Worm (Caenorhabditis elegans) whole organism, dauer: ENCODE measurements around the gene cpg-7.
"Not testable (repeated sequence)": the region's sequence is repeated elsewhere in the genome, so short reads cannot be mapped to it uniquely, and the experiment has no call there.

ENCODE experiments used
- unc-62 ChIP-seq: sonication (generic microtip); optimal IDR thresholded peaks from 2 replicates; lab custom pipeline; 2017; ENCODE audit warnings: missing biosample characterization, missing genetic modification reagents, missing genetic modification characterization

The cpg-7 gene

ce11 chrII:14109184-14109664 is at the start of gene cpg-7:
TSS of gene cpg-7 (minus strand) at chrII:14109234.
- TF ChIP-seq unc-62 (GFP tag; lab: Kevin White, UChicago): no peak

DNA sequence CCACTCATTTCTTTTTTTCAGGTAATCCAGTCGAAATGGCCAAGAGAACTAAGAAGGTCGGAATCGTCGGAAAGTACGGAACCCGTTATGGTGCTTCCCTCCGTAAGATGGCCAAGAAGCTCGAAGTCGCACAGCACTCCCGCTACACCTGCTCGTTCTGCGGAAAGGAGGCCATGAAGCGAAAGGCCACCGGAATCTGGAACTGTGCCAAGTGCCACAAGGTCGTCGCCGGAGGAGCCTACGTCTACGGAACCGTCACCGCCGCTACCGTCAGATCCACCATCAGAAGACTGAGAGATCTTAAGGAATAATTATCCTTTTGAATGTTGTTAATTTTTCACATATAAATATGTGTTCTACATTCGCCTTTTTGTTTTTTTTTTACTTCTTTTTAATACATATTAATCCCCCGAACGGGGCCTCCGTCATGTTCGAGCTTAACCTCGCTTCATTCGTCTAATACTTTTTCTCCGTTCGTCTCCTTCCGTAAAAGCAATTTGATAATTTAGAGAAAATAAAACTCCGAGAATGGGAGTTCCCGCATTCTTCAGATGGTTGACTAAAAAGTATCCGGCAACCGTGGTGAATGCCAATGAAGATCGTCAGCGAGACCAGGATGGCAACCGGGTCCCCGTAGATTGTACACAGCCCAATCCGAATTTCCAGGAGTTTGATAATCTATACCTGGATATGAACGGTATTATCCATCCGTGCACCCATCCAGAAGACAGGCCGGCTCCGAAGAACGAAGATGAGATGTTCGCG is 46.4 kb upstream of the cpg-7 start, which contains the start of the genes rpl-43 and xrn-2:
TSS of gene rpl-43 (plus strand) at position 36 of the 765 bp plus-strand sequence.
TSS of gene xrn-2 (plus strand) at position 510 of the 765 bp plus-strand sequence.
- no peak for TF ChIP-seq unc-62 (GFP tag; lab: Kevin White, UChicago)

ce11 chrII:14154357-14154756 is 45.3 kb upstream of the cpg-7 start, which contains the start of gene Y48B6A.1:
TSS of gene Y48B6A.1 (minus strand) at chrII:14154373.
- TF ChIP-seq unc-62 (GFP tag; lab: Kevin White, UChicago): no peak

DNA sequence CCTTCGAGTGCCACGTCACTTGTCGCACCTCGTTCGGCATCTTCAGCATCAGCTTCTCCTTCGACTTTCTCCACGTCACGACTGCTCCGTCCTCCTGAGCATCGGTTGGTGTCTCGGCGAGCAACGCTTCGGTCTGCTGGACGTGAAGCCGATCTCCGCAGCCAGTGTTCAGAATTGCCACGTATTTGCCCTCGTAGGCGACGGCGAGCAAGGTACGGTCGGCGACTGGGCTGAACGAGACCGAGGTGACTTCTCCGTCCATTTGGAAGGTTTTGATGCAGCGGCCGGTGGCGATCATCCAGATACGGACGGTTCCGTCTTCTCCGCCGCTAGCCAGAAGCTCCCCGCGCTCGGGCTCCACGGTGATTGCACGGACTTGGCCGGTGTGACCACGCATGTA is 43.2 kb upstream of the cpg-7 start:
- TF ChIP-seq unc-62 (GFP tag; lab: Kevin White, UChicago): no peak

DNA sequence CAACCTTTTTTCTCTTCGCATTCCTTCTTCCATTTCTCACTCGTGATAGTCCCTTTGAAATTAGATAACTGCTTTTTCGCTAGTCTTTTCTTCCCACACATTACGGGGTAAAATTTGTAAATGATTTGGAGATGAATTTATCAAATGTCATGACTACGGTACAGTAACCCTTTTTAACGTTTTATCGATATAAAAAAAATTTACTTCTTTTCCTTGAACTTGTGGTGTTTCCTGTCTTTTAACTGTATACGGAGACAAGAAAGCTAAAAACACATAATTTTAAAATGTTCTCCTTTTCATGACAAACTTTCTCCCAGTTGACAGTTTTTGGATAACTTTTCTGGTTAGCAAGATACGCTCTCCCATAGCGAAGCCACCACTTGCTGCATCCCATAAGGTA is 41.0 kb upstream of the cpg-7 start, which contains the start of gene W03H9.1:
TSS of gene W03H9.1 (minus strand) at position 101 of the 400 bp plus-strand sequence.
- TF ChIP-seq unc-62 (GFP tag; lab: Kevin White, UChicago): no peak

- TF ChIP-seq unc-62 (GFP tag; lab: Kevin White, UChicago): no peak
Measured at ce11 chrII:14143838-14144268, 34.8 kb upstream of the cpg-7 start, which contains the start of gene W03H9.2. TSS of gene W03H9.2 (minus strand) at chrII:14143869.

- TF ChIP-seq unc-62 (GFP tag; lab: Kevin White, UChicago): not testable (repeated sequence)
Measured at ce11 chrII:14142098-14142554, 33.1 kb upstream of the cpg-7 start, which contains the start of gene cacn-1. TSS of gene cacn-1 (minus strand) at chrII:14142148.

ce11 chrII:14138849-14139419 is 29.9 kb upstream of the cpg-7 start:
- no peak for TF ChIP-seq unc-62 (GFP tag; lab: Kevin White, UChicago)

- TF ChIP-seq unc-62 (GFP tag; lab: Kevin White, UChicago): no peak
Measured at ce11 chrII:14137538-14137937, 28.5 kb upstream of the cpg-7 start, which contains the start of gene K09E4.1. TSS of gene K09E4.1 (plus strand) at chrII:14137838.

DNA sequence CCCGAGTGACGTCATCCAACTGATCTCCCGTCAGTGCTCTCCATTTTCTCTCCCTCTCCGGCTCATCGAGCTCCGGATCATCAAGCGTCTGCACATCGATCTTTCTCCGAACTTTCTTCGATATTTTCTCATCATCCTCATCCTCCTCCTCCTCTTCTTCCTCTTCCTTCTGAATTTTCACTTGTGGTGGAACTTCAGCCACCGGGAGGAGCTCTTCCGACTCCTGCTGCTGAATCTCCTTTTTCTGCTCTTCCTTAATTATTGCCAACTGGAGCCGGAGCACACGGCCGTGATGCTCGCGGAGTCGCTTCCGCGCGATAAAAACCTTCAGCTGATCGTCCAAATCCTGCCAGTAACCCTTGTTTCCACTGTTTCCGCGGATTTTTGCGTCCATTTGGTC is 27.3 kb upstream of the cpg-7 start:
- TF ChIP-seq unc-62 (GFP tag; lab: Kevin White, UChicago): no peak

ce11 chrII:14132733-14133132 is 23.7 kb upstream of the cpg-7 start, which contains the start of gene algn-3:
TSS of gene algn-3 (minus strand) at chrII:14132833.
- TF ChIP-seq unc-62 (GFP tag; lab: Kevin White, UChicago): no peak

DNA sequence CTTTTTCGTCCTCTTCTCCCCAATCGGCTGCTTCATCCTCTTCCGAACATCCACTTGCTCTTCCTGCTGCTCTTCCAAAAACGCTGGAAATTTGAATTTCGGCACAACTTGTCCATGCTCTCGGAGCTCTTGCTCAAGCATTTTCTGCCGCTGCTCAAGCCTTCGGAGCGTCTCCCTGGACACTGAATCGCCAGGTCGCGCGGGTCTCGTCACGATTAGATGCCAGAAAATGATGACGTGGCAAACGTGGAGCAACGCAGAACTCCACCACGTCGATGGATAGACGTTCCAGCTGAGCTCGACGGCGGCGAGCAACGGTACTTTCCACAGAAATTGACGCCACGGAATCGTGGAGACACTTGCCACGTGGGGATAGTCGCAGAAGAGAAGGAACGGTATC is 20.2 kb upstream of the cpg-7 start:
- TF ChIP-seq unc-62 (GFP tag; lab: Kevin White, UChicago): no peak

DNA sequence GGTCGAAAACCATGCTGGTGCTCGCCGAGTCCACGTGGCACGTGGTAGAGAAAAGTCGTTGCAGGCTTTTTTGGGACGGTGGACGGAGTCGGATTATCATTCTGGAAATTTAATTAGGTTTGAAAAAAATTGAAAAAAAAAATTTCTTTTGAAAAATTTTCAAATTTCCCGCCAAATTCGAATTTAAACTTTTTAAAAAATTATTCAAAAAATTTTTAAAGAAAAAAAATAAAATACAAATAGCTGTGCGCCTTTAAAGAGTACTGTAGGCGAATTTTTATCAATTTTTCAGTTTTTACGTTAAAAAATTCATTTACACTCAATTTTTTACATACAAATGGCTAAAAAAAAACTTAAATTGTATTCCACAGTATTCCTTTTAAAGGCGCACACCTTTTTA is 17.8 kb upstream of the cpg-7 start, which contains the start of gene K09E4.3:
TSS of gene K09E4.3 (minus strand) at position 101 of the 400 bp plus-strand sequence.
- TF ChIP-seq unc-62 (GFP tag; lab: Kevin White, UChicago): no peak

ce11 chrII:14122065-14122464 is 13.0 kb upstream of the cpg-7 start, which contains the start of gene K09E4.4:
TSS of gene K09E4.4 (minus strand) at chrII:14122165.
- no peak for TF ChIP-seq unc-62 (GFP tag; lab: Kevin White, UChicago)

- TF ChIP-seq unc-62 (GFP tag; lab: Kevin White, UChicago): no peak
Measured at ce11 chrII:14118391-14118790, 9.4 kb upstream of the cpg-7 start.

DNA sequence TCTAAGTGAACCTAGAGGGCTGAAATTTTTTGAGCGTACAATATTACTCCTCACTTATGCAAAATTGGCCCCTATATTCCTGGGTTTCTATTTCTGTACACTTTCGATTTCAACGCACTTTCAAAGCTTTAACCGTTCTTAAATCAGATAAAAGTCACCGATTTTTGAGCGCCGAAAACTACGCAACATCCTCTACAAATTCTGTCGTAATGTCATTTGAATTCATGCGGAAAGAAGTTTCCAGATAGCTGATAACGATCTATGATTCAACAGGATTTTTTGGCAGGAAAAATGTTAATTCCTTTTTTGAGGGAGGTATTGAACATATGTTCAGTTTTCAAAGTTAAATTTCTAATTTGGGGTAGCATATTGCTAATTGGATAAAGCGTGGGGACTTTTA is 3.8 kb upstream of the cpg-7 start:
- no peak for TF ChIP-seq unc-62 (GFP tag; lab: Kevin White, UChicago)
